Worm (Caenorhabditis elegans): ENCODE results near the gene pgap-3.
A peak's percentile ranks its signal among the peaks of the same experiment; 100 is the strongest.

ce11 chrV:6017630-6018029 lies 30.1 kb downstream of the pgap-3 start, which contains the start of the genes rpt-2 and aps-1:
- no peak for TF ChIP-seq Y55F3AM.14 (GFP tag; optimal IDR thresholded peaks at IDR 0.05)
- TF ChIP-seq ama-1 (optimal IDR thresholded peaks at IDR 0.05): peak; percentile 71
- TF ChIP-seq nhr-77 (tag; optimal IDR thresholded peaks at IDR 0.05): no peak
- TF ChIP-seq fos-1 (tag; optimal IDR thresholded peaks at IDR 0.05): no peak
- TF ChIP-seq unc-62 (GFP tag; optimal IDR thresholded peaks at IDR 0.05): no peak
- no peak for TF ChIP-seq nhr-11 (tag; optimal IDR thresholded peaks at IDR 0.05)
- TF ChIP-seq sem-4 (tag; optimal IDR thresholded peaks at IDR 0.05): peak; percentile 84

All from whole organism, L2 larva.